Worm (Caenorhabditis elegans) whole organism, L3 larva: ENCODE results near the gene K09F5.6.

Experiments
- ZK546.5 ChIP-seq: sonication (generic microtip); optimal IDR thresholded peaks from 2 replicates; lab custom pipeline; 2017; ENCODE audit warnings: missing biosample characterization, missing genetic modification characterization
- ama-1 ChIP-seq: fragments of 150-350 bp; optimal IDR thresholded peaks from 2 replicates; lab custom pipeline; 2018
- ceh-16 ChIP-seq: sonication (generic microtip); optimal IDR thresholded peaks from 2 replicates; lab custom pipeline; 2017; ENCODE audit warnings: missing biosample characterization, missing genetic modification characterization
- ceh-28 ChIP-seq: fragments of 150-350 bp; optimal IDR thresholded peaks from 2 replicates; lab custom pipeline; 2014; ENCODE audit warnings: missing biosample characterization, missing genetic modification reagents, missing genetic modification characterization
- ceh-82 ChIP-seq: fragments of 150-350 bp; optimal IDR thresholded peaks from 2 replicates; lab custom pipeline; 2014; ENCODE audit warnings: missing biosample characterization, missing genetic modification characterization
- ceh-9 ChIP-seq: sonication (generic microtip); optimal IDR thresholded peaks from 2 replicates; lab custom pipeline; 2018; ENCODE audit warnings: missing biosample characterization, missing genetic modification characterization
- daf-12 ChIP-seq: fragments of 150-350 bp; optimal IDR thresholded peaks from 2 replicates; lab custom pipeline; 2014; ENCODE audit warnings: missing biosample characterization, missing genetic modification reagents, missing genetic modification characterization
- egl-27 ChIP-seq: sonication (generic microtip); optimal IDR thresholded peaks from 4 replicates; lab custom pipeline; 2017; ENCODE audit warnings: missing biosample characterization, missing genetic modification reagents, missing genetic modification characterization
- elt-1 ChIP-seq: fragments of 150-350 bp; optimal IDR thresholded peaks from 2 replicates; lab custom pipeline; 2014; ENCODE audit warnings: missing biosample characterization, missing genetic modification characterization
- eor-1 ChIP-seq, 2 experiments: fragments of 150-350 bp; optimal IDR thresholded peaks; 2 replicates each; lab custom pipeline; 2014 to 2018; ENCODE audit warnings: missing biosample characterization in 2 of 2, missing genetic modification characterization in 2 of 2
- fkh-2 ChIP-seq: fragments of 150-350 bp; optimal IDR thresholded peaks from 2 replicates; lab custom pipeline; 2014; ENCODE audit warnings: missing biosample characterization, missing genetic modification reagents, missing genetic modification characterization
- hmg-11 ChIP-seq: sonication (generic microtip); optimal IDR thresholded peaks from 2 replicates; lab custom pipeline; 2016; ENCODE audit warnings: missing genetic modification characterization, missing compliant biosample characterization
- jun-1 ChIP-seq: fragments of 150-350 bp; optimal IDR thresholded peaks from 2 replicates; lab custom pipeline; 2014; ENCODE audit warnings: missing biosample characterization, missing genetic modification reagents, missing genetic modification characterization
- lin-15B ChIP-seq: fragments of 150-350 bp; optimal IDR thresholded peaks from 2 replicates; lab custom pipeline; 2014; ENCODE audit warnings: missing biosample characterization, missing genetic modification characterization
- lin-39 ChIP-seq: fragments of 150-350 bp; optimal IDR thresholded peaks from 2 replicates; lab custom pipeline; 2018; ENCODE audit warnings: missing biosample characterization, missing genetic modification reagents, missing genetic modification characterization
- lsy-12 ChIP-seq: sonication (generic microtip); optimal IDR thresholded peaks from 2 replicates; lab custom pipeline; 2016; ENCODE audit warnings: mild to moderate bottlenecking, missing genetic modification characterization, missing compliant biosample characterization
- mml-1 ChIP-seq: fragments of 150-350 bp; sonication (generic microtip); optimal IDR thresholded peaks from 3 replicates; lab custom pipeline; 2014; ENCODE audit warnings: missing biosample characterization, missing genetic modification characterization
- nhr-11 ChIP-seq: fragments of 150-350 bp; optimal IDR thresholded peaks from 2 replicates; lab custom pipeline; 2014; ENCODE audit warnings: missing biosample characterization, missing genetic modification characterization
- nhr-12 ChIP-seq: fragments of 150-350 bp; optimal IDR thresholded peaks from 2 replicates; lab custom pipeline; 2014; ENCODE audit warnings: missing biosample characterization, missing genetic modification characterization
- nhr-23 ChIP-seq: fragments of 150-350 bp; optimal IDR thresholded peaks from 2 replicates; lab custom pipeline; 2014; ENCODE audit warnings: missing biosample characterization, missing genetic modification reagents, missing genetic modification characterization
- nhr-237 ChIP-seq: fragments of 150-350 bp; optimal IDR thresholded peaks from 2 replicates; lab custom pipeline; 2014; ENCODE audit warnings: missing biosample characterization, missing genetic modification characterization
- nhr-25 ChIP-seq: sonication (generic microtip); optimal IDR thresholded peaks from 2 replicates; lab custom pipeline; 2017; ENCODE audit warnings: missing biosample characterization, missing genetic modification characterization
- nhr-28 ChIP-seq: fragments of 150-350 bp; optimal IDR thresholded peaks from 2 replicates; lab custom pipeline; 2014; ENCODE audit warnings: missing biosample characterization, missing genetic modification characterization
- nhr-67 ChIP-seq: fragments of 150-350 bp; optimal IDR thresholded peaks from 2 replicates; lab custom pipeline; 2014; ENCODE audit warnings: missing biosample characterization, missing genetic modification characterization
- nhr-77 ChIP-seq: fragments of 150-350 bp; optimal IDR thresholded peaks from 2 replicates; lab custom pipeline; 2014; ENCODE audit warnings: missing biosample characterization, missing genetic modification characterization
- pha-4 ChIP-seq: fragments of 150-350 bp; optimal IDR thresholded peaks from 2 replicates; lab custom pipeline; 2014; ENCODE audit warnings: missing biosample characterization, missing genetic modification reagents, missing genetic modification characterization
- pqm-1 ChIP-seq: fragments of 150-350 bp; optimal IDR thresholded peaks from 2 replicates; lab custom pipeline; 2017; ENCODE audit warnings: missing biosample characterization, missing genetic modification characterization, inconsistent platforms
- sea-2 ChIP-seq: fragments of 150-350 bp; sonication (generic microtip); optimal IDR thresholded peaks from 4 replicates; lab custom pipeline; 2014; ENCODE audit warnings: missing biosample characterization, missing genetic modification reagents, missing genetic modification characterization
- skn-1 ChIP-seq: fragments of 150-350 bp; optimal IDR thresholded peaks from 2 replicates; lab custom pipeline; 2014; ENCODE audit warnings: missing biosample characterization, missing genetic modification characterization
- snpc-4 ChIP-seq: fragments of 150-350 bp; optimal IDR thresholded peaks from 2 replicates; lab custom pipeline; 2014; ENCODE audit warnings: missing biosample characterization, missing genetic modification characterization
- tbx-2 ChIP-seq: sonication (generic microtip); optimal IDR thresholded peaks from 2 replicates; lab custom pipeline; 2016; ENCODE audit warnings: mild to moderate bottlenecking, missing genetic modification characterization, missing compliant biosample characterization
- unc-62 ChIP-seq: fragments of 150-350 bp; sonication (generic microtip); optimal IDR thresholded peaks from 4 replicates; lab custom pipeline; 2014; ENCODE audit warnings: missing biosample characterization, missing genetic modification reagents, missing genetic modification characterization
- ztf-11 ChIP-seq: fragments of 150-350 bp; optimal IDR thresholded peaks from 2 replicates; lab custom pipeline; 2014; ENCODE audit warnings: missing biosample characterization, missing genetic modification characterization
- ztf-4 ChIP-seq: fragments of 150-350 bp; optimal IDR thresholded peaks from 2 replicates; lab custom pipeline; 2014; ENCODE audit warnings: missing biosample characterization, missing genetic modification characterization

Gene K09F5.6

DNA sequence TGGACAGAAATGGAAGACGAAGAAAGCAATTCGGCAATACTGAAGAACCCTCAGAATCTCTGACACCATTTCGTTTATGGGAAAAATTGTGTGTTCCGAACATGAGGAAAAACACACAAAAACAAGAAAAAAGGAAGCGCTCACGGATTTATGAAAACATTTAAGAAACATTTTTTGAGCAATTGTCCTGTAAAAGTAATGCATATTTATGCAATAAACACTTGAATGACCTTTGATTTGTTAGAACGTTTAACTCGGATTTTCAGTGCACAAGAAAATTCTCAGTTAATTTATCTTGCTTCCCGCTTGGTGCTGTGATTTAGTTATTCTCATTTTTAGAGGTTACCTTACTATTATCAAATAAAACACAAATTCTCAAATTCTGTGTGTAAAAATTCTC, 15.2 kb upstream of the K09F5.6 start:
- no peak for TF ChIP-seq ceh-28 (tag; lab: Kevin White, UChicago)
- TF ChIP-seq ceh-16 (tag; lab: Kevin White, UChicago), result no peak
- no peak for TF ChIP-seq ceh-82 (tag; lab: Kevin White, UChicago)
- no peak for TF ChIP-seq eor-1 (tag; optimal IDR thresholded peaks at IDR 0.05; lab: Kevin White, UChicago)
- no peak for TF ChIP-seq ceh-9 (tag; lab: Kevin White, UChicago)
- no peak for TF ChIP-seq sea-2 (GFP tag; lab: Kevin White, UChicago)
- no peak for TF ChIP-seq ztf-11 (tag; lab: Kevin White, UChicago)
- no peak for TF ChIP-seq ama-1 (lab: Kevin White, UChicago)
- no peak for TF ChIP-seq nhr-237 (tag; lab: Kevin White, UChicago)
- no peak for TF ChIP-seq snpc-4 (tag; lab: Kevin White, UChicago)
- TF ChIP-seq nhr-23 (tag; lab: Kevin White, UChicago), result no peak
- TF ChIP-seq lsy-12 (tag; lab: Kevin White, UChicago), result no peak
- no peak for TF ChIP-seq fkh-2 (tag; lab: Kevin White, UChicago)
- no peak for TF ChIP-seq nhr-67 (tag; lab: Kevin White, UChicago)
- no peak for TF ChIP-seq hmg-11 (tag; lab: Kevin White, UChicago)
- TF ChIP-seq, all 47 proteins: peak for 0

DNA sequence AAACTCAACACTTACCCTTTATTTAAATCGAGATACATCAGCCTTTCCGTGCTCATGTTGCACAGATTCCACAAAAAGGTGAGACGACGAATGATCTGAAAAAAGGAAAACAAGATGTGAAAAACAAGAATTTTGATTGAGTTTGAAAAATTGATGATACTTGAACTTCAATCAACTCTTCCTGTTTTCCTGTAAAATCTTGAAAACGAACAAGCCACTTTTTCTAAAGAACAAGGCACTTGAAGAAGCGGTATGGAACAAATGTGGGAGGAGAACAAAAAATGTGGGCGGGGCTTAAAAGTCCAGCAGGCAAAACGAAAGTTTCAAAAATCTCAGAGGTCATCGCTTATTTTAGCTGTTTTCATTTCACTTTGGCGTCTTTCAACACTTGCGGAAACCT, 12.0 kb upstream of the K09F5.6 start, which contains the start of gene kvs-1:
kvs-1 (minus strand) TSS at position 101 of the 400 bp plus-strand sequence.
- TF ChIP-seq pha-4 (tag; lab: Kevin White, UChicago) (no peak), tbx-2 (tag; lab: Kevin White, UChicago) (no peak)

DNA sequence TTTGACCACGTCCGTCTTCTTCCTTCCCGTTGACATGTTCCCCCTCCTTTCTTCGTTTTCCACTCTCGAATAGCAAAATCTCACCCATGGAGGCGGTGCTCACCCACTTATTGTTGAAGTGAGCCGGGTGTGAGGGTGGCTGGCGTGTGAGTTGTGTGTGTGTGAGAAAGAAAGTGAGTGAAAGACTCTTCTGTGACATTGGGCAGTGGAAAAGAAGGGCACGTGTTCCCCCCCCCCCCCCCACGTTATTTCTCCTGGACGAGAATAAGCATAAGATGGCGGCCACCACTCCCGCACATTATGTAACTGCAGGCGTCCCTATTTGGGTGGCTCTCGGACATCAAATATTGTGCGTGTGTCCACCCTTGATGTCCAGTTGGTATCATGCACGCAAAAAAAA, 8.9 kb upstream of the K09F5.6 start:
- TF ChIP-seq lin-39, result no peak
- no peak for TF ChIP-seq nhr-11 (tag; lab: Kevin White, UChicago)
- TF ChIP-seq jun-1 (tag; lab: Kevin White, UChicago), result no peak
- TF ChIP-seq nhr-67 (tag; lab: Kevin White, UChicago), result no peak
- TF ChIP-seq nhr-12, result no peak

- no peak for TF ChIP-seq nhr-28 (tag; lab: Kevin White, UChicago)
- TF ChIP-seq lin-15B, result no peak
- no peak for TF ChIP-seq ztf-4 (tag; lab: Kevin White, UChicago)
- TF ChIP-seq nhr-11 (tag; lab: Kevin White, UChicago), result no peak
- no peak for TF ChIP-seq hmg-11 (tag; lab: Kevin White, UChicago)
- TF ChIP-seq nhr-23 (tag; lab: Kevin White, UChicago), result no peak
- no peak for TF ChIP-seq mml-1 (tag; lab: Kevin White, UChicago)
- TF ChIP-seq skn-1 (tag; lab: Kevin White, UChicago), result no peak
- TF ChIP-seq daf-12, result no peak
- TF ChIP-seq nhr-12, result no peak
- no peak for TF ChIP-seq ztf-11 (tag; lab: Kevin White, UChicago)
- TF ChIP-seq ZK546.5 (tag; lab: Kevin White, UChicago), result no peak
- no peak for TF ChIP-seq nhr-25 (tag; lab: Kevin White, UChicago)
- no peak for TF ChIP-seq unc-62 (GFP tag; lab: Kevin White, UChicago)
- no peak for TF ChIP-seq elt-1
- TF ChIP-seq, all 47 proteins: peak for 0
These were observed 8.4 kb upstream of the K09F5.6 start, which contains the start of gene K09F5.4 for ce11 chrX:7710643-7711042. K09F5.4 (minus strand) TSS chrX:7710743.

- TF ChIP-seq lin-39 (no peak), nhr-28 (tag; lab: Kevin White, UChicago) (no peak), unc-62 (GFP tag; lab: Kevin White, UChicago) (no peak), ztf-4 (tag; lab: Kevin White, UChicago) (no peak), nhr-67 (tag; lab: Kevin White, UChicago) (no peak), daf-12 (no peak), nhr-77 (tag; lab: Kevin White, UChicago) (no peak), ceh-9 (tag; lab: Kevin White, UChicago) (no peak), pqm-1 (tag; lab: Kevin White, UChicago) (no peak), nhr-23 (tag; lab: Kevin White, UChicago) (no peak)
These were observed 6.2 kb upstream of the K09F5.6 start for ce11 chrX:7712887-7713286.

ce11 chrX:7715463-7715862, 3.6 kb upstream of the K09F5.6 start:
- TF ChIP-seq nhr-237 (tag; lab: Kevin White, UChicago) (no peak), nhr-23 (tag; lab: Kevin White, UChicago) (no peak), ztf-11 (tag; lab: Kevin White, UChicago) (no peak), mml-1 (tag; lab: Kevin White, UChicago) (no peak), egl-27 (tag; lab: Kevin White, UChicago) (no peak), eor-1 (tag; optimal IDR thresholded peaks at IDR 0.05; lab: Kevin White, UChicago) (no peak)
